Fruit fly (Drosophila melanogaster): ENCODE results near the gene rod.

Gene rod

dm6 chr3R:31596071-31596883, 15.5 kb downstream of the rod start, which contains the start of gene RpL6 (continued):
- no peak for TF ChIP-seq CG10431 (GFP tag; optimal IDR thresholded peaks at IDR 0.05)
- TF ChIP-seq CG14441 (GFP tag; IDR thresholded peaks at IDR 0.05), result peak; percentile 34; the same call in 1 of the 2 replicates
- no peak for TF ChIP-seq CG7745 (tag; optimal IDR thresholded peaks at IDR 0.05)
- peak; percentile 16 for TF ChIP-seq CG13624 (GFP tag; optimal IDR thresholded peaks at IDR 0.05)
- TF ChIP-seq tup (GFP tag; optimal IDR thresholded peaks at IDR 0.05), result no peak
- TF ChIP-seq pum (GFP tag; optimal IDR thresholded peaks at IDR 0.05), result no peak
- no peak for TF ChIP-seq CG1792 (GFP tag; optimal IDR thresholded peaks at IDR 0.05)
- TF ChIP-seq YL-1 (GFP tag; optimal IDR thresholded peaks at IDR 0.05), result peak; percentile 98
- TF ChIP-seq otp (GFP tag; IDR thresholded peaks at IDR 0.05), result no peak
- TF ChIP-seq lab (GFP tag; optimal IDR thresholded peaks at IDR 0.05), result peak; percentile 44
- no peak for TF ChIP-seq NfI (GFP tag; optimal IDR thresholded peaks at IDR 0.05)
- TF ChIP-seq CG7786 (GFP tag; optimal IDR thresholded peaks at IDR 0.05), result no peak
- TF ChIP-seq E2f2 (GFP tag; IDR thresholded peaks at IDR 0.05), result peak; percentile 56; the same call in 1 of the 2 replicates
- TF ChIP-seq Sox102F (GFP tag; optimal IDR thresholded peaks at IDR 0.05), result no peak
- peak; percentile 86 for TF ChIP-seq stwl (tag; optimal IDR thresholded peaks at IDR 0.05)
- TF ChIP-seq bbx (GFP tag; IDR thresholded peaks at IDR 0.05; ENCODE audit: partially characterized antibody), result peak; percentile 72
- no peak for TF ChIP-seq sqz (GFP tag; optimal IDR thresholded peaks at IDR 0.05)
- TF ChIP-seq B-H2 (GFP tag; optimal IDR thresholded peaks at IDR 0.05), result peak; percentile 30
- TF ChIP-seq chif (GFP tag; optimal IDR thresholded peaks at IDR 0.05), result no peak
- TF ChIP-seq da (GFP tag; optimal IDR thresholded peaks at IDR 0.05), result no peak
- TF ChIP-seq crp (GFP tag; optimal IDR thresholded peaks at IDR 0.05), result no peak
- no peak for TF ChIP-seq HmgD (GFP tag; optimal IDR thresholded peaks at IDR 0.05)
- no peak for TF ChIP-seq usp (GFP tag; optimal IDR thresholded peaks at IDR 0.05)
- no peak for TF ChIP-seq grn (GFP tag; optimal IDR thresholded peaks at IDR 0.05)
- no peak for TF ChIP-seq CG6654 (GFP tag; optimal IDR thresholded peaks at IDR 0.05)
- peak; percentile 59 for TF ChIP-seq cwo (GFP tag; optimal IDR thresholded peaks at IDR 0.05)
- no peak for TF ChIP-seq E2f1 (GFP tag; IDR thresholded peaks at IDR 0.05)
- no peak for TF ChIP-seq HLH54F (GFP tag; optimal IDR thresholded peaks at IDR 0.05)
- no peak for TF ChIP-seq CG7556 (GFP tag; optimal IDR thresholded peaks at IDR 0.05)
- TF ChIP-seq Scr (GFP tag; IDR thresholded peaks at IDR 0.05; ENCODE audit: partially characterized antibody), result peak; percentile 83
- TF ChIP-seq Blimp-1 (GFP tag; optimal IDR thresholded peaks at IDR 0.05), result no peak
- no peak for TF ChIP-seq CG11093 (GFP tag; IDR thresholded peaks at IDR 0.05)
- no peak for TF ChIP-seq CG12155 (GFP tag; optimal IDR thresholded peaks at IDR 0.05)
- TF ChIP-seq CG10959 (GFP tag; IDR thresholded peaks at IDR 0.05), result no peak
- peak; percentile 10 for TF ChIP-seq bcd (GFP tag; optimal IDR thresholded peaks at IDR 0.05)
- TF ChIP-seq jigr1 (GFP tag; IDR thresholded peaks at IDR 0.05), result no peak
- TF ChIP-seq ap (GFP tag; IDR thresholded peaks at IDR 0.05), result no peak
- TF ChIP-seq Hr3 (GFP tag; optimal IDR thresholded peaks at IDR 0.05), result peak; percentile 15
- peak; percentile 47 for TF ChIP-seq pfk (GFP tag; optimal IDR thresholded peaks at IDR 0.05)
- peak; percentile 71 for TF ChIP-seq CG7963 (GFP tag; IDR thresholded peaks at IDR 0.05; ENCODE audit: partially characterized antibody)
- peak; percentile 39 for TF ChIP-seq NC2β (GFP tag; optimal IDR thresholded peaks at IDR 0.05)
- no peak for TF ChIP-seq D19A (tag; optimal IDR thresholded peaks at IDR 0.05)
- no peak for TF ChIP-seq CG8089 (GFP tag; optimal IDR thresholded peaks at IDR 0.05)
- peak; percentile 75 for TF ChIP-seq sens (GFP tag)
- no peak for TF ChIP-seq sisA (GFP tag; IDR thresholded peaks at IDR 0.05)
- TF ChIP-seq Xrp1 (GFP tag; IDR thresholded peaks at IDR 0.05), result peak; percentile 7; the same call in 1 of the 2 replicates
- no peak for TF ChIP-seq Deaf1 (tag; optimal IDR thresholded peaks at IDR 0.05)
- peak; percentile 54 for TF ChIP-seq CG15601 (tag; optimal IDR thresholded peaks at IDR 0.05)
- no peak for TF ChIP-seq croc (GFP tag; conservative IDR thresholded peaks at IDR 0.05)

All from whole organism, embryonic.